Worm (Caenorhabditis elegans) whole organism, L4 larva: Measurements from ENCODE around the gene nhr-39.

Experiments
- F26F4.8 ChIP-seq: fragments of 200-800 bp; sonication (Bioruptor generic); conservative IDR thresholded peaks from 2 replicates; pipeline ENCODE4 v1.3.6; 2022; ENCODE audit warnings: missing genetic modification characterization, missing compliant biosample characterization
- F44E2.7 ChIP-seq: fragments of 200-800 bp; sonication (Bioruptor generic); IDR thresholded peaks from 2 replicates; pipeline ENCODE4 v2.1.2; 2022; ENCODE audit warnings: missing genetic modification characterization, missing compliant biosample characterization
- R02D3.7 ChIP-seq: fragments of 150-350 bp; sonication (generic microtip); optimal IDR thresholded peaks from 3 replicates; lab custom pipeline; 2014; ENCODE audit warnings: missing biosample characterization, missing genetic modification characterization
- aha-1 ChIP-seq: fragments of 150-350 bp; peaks from one replicate; lab custom pipeline; 2014; ENCODE audit warnings: missing biosample characterization, missing genetic modification characterization
- ceh-62 ChIP-seq: sonication (generic microtip); optimal IDR thresholded peaks from 2 replicates; lab custom pipeline; 2017; ENCODE audit warnings: missing biosample characterization, missing genetic modification characterization
- cey-2 ChIP-seq: sonication (generic microtip); optimal IDR thresholded peaks from 3 replicates; lab custom pipeline; 2017; ENCODE audit warnings: missing genetic modification characterization, mild to moderate bottlenecking, missing compliant biosample characterization, antibody characterized with exemption, borderline replicate concordance; ENCODE audit not compliant: insufficient read depth
- daf-12 ChIP-seq: fragments of 150-350 bp; optimal IDR thresholded peaks from 2 replicates; lab custom pipeline; 2014; ENCODE audit warnings: missing biosample characterization, missing genetic modification reagents, missing genetic modification characterization
- daf-16 ChIP-seq, 3 experiments: sonication (generic microtip); optimal IDR thresholded peaks; 2 replicates each; lab custom pipeline; 2016 to 2017; ENCODE audit warnings: missing genetic modification characterization in 3 of 3, missing genetic modification reagents in 3 of 3, mild to moderate bottlenecking in 2 of 3, missing compliant biosample characterization in 2 of 3, missing biosample characterization in 1 of 3, moderate library complexity in 1 of 3
- daf-19 ChIP-seq: fragments of 200-800 bp; sonication (Bioruptor generic); conservative IDR thresholded peaks from 2 replicates; pipeline ENCODE4 v1.3.6; 2022; ENCODE audit warnings: missing genetic modification characterization, missing compliant biosample characterization
- dmd-8 ChIP-seq: fragments of 200-800 bp; sonication (Bioruptor generic); IDR thresholded peaks from 2 replicates; pipeline ENCODE4 v1.3.6; 2022; ENCODE audit warnings: missing genetic modification characterization, missing compliant biosample characterization
- dve-1 ChIP-seq: sonication (generic microtip); optimal IDR thresholded peaks from 2 replicates; lab custom pipeline; 2017; ENCODE audit warnings: antibody characterized with exemption, mild to moderate bottlenecking, missing genetic modification characterization, missing compliant biosample characterization; ENCODE audit not compliant: insufficient read depth
- fos-1 ChIP-seq: fragments of 150-350 bp; optimal IDR thresholded peaks from 2 replicates; lab custom pipeline; 2014; ENCODE audit warnings: missing biosample characterization, missing genetic modification characterization
- lin-15B ChIP-seq: fragments of 150-350 bp; sonication (generic microtip); optimal IDR thresholded peaks from 3 replicates; lab custom pipeline; 2014; ENCODE audit warnings: missing biosample characterization, missing genetic modification characterization
- nhr-11 ChIP-seq: fragments of 150-350 bp; optimal IDR thresholded peaks from 2 replicates; lab custom pipeline; 2014; ENCODE audit warnings: missing biosample characterization, missing genetic modification characterization
- sdz-12 ChIP-seq: fragments of 200-800 bp; sonication (Bioruptor generic); optimal IDR thresholded peaks from 2 replicates; lab custom pipeline; 2018; ENCODE audit warnings: mild to moderate bottlenecking, missing genetic modification characterization, missing compliant biosample characterization
- snpc-4 ChIP-seq: fragments of 150-350 bp; optimal IDR thresholded peaks from 2 replicates; lab custom pipeline; 2014; ENCODE audit warnings: missing biosample characterization, missing genetic modification characterization

Gene nhr-39

DNA sequence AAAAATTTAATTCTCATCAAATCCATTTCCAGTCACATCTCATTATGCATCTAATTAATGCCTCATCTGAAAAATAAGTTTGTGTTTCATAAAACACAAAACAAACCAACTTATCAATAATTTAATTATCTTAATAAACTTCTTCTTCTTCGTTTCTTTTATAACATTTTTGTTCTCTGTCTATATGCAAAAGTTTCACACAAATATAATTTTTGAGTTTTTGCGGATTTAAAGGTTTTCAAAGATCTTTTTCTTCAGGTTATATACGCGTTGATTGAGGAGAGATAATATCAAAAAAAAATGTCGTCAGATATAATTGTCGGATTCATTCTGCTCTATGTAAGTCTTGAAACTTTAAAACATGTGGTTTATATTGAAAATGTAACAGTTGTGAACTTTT is 46.6 kb downstream of the nhr-39 start, which contains the start of gene srx-47:
srx-47 (plus strand) TSS at position 301 of the 400 bp plus-strand sequence.
- TF ChIP-seq daf-12 (tag; lab: Kevin White, UChicago) (no peak), sdz-12 (GFP tag; lab: Kevin White, UChicago) (no peak), dmd-8 (GFP tag; lab: Robert Waterston, UW) (no peak), fos-1 (no peak), F26F4.8 (GFP tag; lab: Robert Waterston, UW) (no peak), F44E2.7 (GFP tag; lab: Robert Waterston, UW) (no peak), cey-2 (tag; lab: Kevin White, UChicago) (no peak), snpc-4 (no peak), lin-15B (tag; lab: Kevin White, UChicago) (no peak), daf-19 (GFP tag; lab: Robert Waterston, UW) (no peak), ceh-62 (tag; lab: Kevin White, UChicago) (no peak)

DNA sequence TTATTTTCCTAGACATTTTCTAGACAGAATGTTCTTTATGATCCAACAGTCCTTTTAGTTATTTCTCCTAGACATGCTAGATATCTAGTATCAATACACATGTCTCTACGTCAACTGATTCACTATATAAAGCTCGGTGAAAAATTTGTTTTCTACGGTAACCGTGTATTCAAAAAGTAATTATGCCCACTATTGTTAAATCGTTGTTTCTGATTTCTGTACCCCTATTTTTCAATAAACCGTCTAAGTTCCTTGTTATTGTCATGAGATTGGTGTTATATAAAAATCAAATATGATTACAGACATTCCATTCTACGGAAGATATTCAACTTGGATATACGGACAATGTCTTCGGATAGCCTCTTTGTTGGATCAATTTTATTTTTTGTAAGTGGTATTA is 49.8 kb downstream of the nhr-39 start, which contains the start of gene srx-46:
srx-46 (plus strand) TSS at position 301 of the 400 bp plus-strand sequence.
- TF ChIP-seq dve-1 (tag; lab: Kevin White, UChicago) (no peak), R02D3.7 (tag; lab: Kevin White, UChicago) (no peak), aha-1 (no peak), nhr-11 (no peak), daf-16 (GFP tag; optimal IDR thresholded peaks at IDR 0.05; lab: Kevin White, UChicago) (no peak), daf-16 (tag; optimal IDR thresholded peaks at IDR 0.05; lab: Kevin White, UChicago) (no peak)
